Worm (Caenorhabditis elegans): ENCODE data around the gene clec-122.

The clec-122 gene

DNA sequence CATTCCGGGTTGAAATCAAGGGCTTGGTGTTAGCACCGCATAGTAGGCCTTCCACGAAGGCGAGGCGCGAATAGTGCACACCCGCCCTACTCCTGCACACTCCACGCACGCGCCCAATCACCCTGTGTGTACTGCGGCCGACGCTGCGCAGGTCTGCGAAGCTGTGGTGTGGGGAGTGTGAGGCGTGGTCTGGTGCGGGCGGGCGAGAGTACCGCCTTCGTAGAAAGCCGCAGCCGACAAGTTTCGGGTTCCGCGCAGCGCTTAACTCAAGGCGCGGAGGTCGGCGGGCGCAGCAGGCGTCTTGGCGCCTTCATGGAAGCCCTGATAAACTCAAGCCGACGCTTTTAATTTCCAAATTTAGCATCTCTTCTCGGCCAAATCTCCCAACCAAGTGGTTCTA is 2.2 kb downstream of the clec-122 start:
- 0 out of 2 replicates have a peak, but pooled peaks have one; percentile 16 for TF ChIP-seq egl-43 (GFP tag; IDR thresholded peaks at IDR 0.05)
- TF ChIP-seq set-16 (GFP tag; IDR thresholded peaks at IDR 0.05): peak; percentile 94
- no peak for TF ChIP-seq jun-1 (tag; optimal IDR thresholded peaks at IDR 0.05)
- TF ChIP-seq F26F4.8 (GFP tag; conservative IDR thresholded peaks at IDR 0.05): peak; percentile 55; the same call in 1 of the 2 replicates

DNA sequence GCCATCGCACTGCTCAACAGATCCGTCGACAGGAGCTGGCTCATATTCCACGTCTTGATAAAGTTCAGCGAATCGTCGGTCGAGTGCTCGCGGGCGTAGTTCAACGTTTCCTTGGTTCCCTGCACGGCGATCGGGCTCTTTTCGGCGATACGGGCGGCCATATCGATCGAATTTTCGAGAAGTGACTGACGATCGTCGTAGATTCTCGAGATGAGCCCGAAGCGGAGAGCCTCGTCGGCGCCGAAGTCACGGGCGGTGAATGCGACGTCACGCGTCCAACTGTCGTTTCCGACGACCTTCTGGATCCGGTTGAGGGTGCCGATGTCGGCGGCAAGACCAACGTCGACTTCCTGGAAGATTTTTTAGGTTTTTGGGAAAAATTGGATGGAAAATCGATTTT is 3.7 kb downstream of the clec-122 start:
- TF ChIP-seq aha-1 (tag): peak; percentile 80
- TF ChIP-seq set-16 (GFP tag; IDR thresholded peaks at IDR 0.05): peak; percentile 70
- TF ChIP-seq pha-4 (GFP tag; IDR thresholded peaks at IDR 0.05): no peak
- TF ChIP-seq pha-4 (tag; optimal IDR thresholded peaks at IDR 0.05): no peak

DNA sequence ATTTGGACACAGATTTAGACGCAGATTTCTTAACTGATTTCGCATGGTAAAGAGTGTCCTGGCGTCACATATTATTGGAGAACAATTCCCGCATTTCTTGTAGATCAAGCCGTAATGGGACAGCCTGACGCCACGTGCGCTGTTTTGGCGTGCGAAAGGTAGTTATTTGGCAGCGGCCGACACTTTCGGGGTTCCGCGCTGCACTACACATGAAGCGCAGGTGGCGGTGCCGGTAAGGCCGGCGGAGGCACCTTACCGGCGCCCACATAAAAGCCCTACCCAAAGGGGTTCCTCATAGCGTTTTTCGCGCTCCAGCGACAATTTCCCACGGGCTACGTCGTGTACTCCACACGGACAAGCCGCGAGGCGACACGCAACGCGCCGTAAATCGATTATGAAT is 4.2 kb downstream of the clec-122 start:
- TF ChIP-seq dmd-8 (GFP tag; IDR thresholded peaks at IDR 0.05) (0 out of 2 replicates have a peak, but pooled peaks have one; percentile 30), F49E8.2 (tag; optimal IDR thresholded peaks at IDR 0.05; ENCODE audit: borderline replicate concordance) (no peak), ceh-62 (tag; optimal IDR thresholded peaks at IDR 0.05) (no peak), set-16 (GFP tag; IDR thresholded peaks at IDR 0.05) (peak; percentile 73), mxl-3 (GFP tag; optimal IDR thresholded peaks at IDR 0.05) (no peak), unc-62 (GFP tag; optimal IDR thresholded peaks at IDR 0.05 in 1 of 2) (peak in 1 of 2 experiments; percentile 57), unc-62 (tag; optimal IDR thresholded peaks at IDR 0.05) (no peak), duxl-1 (tag; optimal IDR thresholded peaks at IDR 0.05; ENCODE audit: poor library complexity) (no peak)

DNA sequence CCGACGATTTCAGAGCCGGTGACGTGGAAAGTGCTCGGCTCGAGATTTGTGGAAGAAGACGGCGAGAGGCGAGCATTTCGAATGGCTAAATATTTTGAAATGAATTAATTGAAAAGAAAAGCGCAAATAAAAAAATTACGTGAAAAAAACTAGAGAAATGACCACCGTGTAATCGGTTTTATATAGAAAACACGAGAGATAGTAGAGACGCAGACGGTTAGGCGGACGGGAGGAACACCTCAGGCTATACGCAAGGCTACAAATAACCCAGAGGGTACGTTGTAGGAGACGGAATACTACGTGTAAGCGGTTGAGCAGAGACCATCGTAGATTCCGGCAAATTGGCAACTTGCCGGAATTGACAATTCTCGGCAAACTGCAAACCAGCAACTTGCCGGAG is 5.3 kb downstream of the clec-122 start, which contains the start of gene Y25C1A.13:
TSS of gene Y25C1A.13 (minus strand) at position 101 of the 400 bp plus-strand sequence.
- TF ChIP-seq lin-39 (tag; optimal IDR thresholded peaks at IDR 0.05) (no peak), nhr-42 (GFP tag; IDR thresholded peaks at IDR 0.05) (no peak), nhr-102 (tag; optimal IDR thresholded peaks at IDR 0.05) (no peak), daf-16 (GFP tag; optimal IDR thresholded peaks at IDR 0.05) (no peak), daf-16 (tag; optimal IDR thresholded peaks at IDR 0.05) (peak; percentile 9), ceh-82 (tag; optimal IDR thresholded peaks at IDR 0.05) (no peak), hmg-1.1 (GFP tag; IDR thresholded peaks at IDR 0.05) (0 out of 2 replicates have a peak, but pooled peaks have one; percentile 40), zip-11 (GFP tag; IDR thresholded peaks at IDR 0.05) (no peak), lin-13 (GFP tag; optimal IDR thresholded peaks at IDR 0.05) (no peak), dve-1 (tag; optimal IDR thresholded peaks at IDR 0.05; ENCODE audit: insufficient read depth) (peak; percentile 6), F49E8.2 (tag; optimal IDR thresholded peaks at IDR 0.05; ENCODE audit: borderline replicate concordance) (no peak), mes-2 (tag; optimal IDR thresholded peaks at IDR 0.05; ENCODE audit: poor library complexity, severe bottlenecking) (peak; percentile 53), lsy-2 (tag; optimal IDR thresholded peaks at IDR 0.05) (no peak), ZK546.5 (tag; optimal IDR thresholded peaks at IDR 0.05) (no peak)

DNA sequence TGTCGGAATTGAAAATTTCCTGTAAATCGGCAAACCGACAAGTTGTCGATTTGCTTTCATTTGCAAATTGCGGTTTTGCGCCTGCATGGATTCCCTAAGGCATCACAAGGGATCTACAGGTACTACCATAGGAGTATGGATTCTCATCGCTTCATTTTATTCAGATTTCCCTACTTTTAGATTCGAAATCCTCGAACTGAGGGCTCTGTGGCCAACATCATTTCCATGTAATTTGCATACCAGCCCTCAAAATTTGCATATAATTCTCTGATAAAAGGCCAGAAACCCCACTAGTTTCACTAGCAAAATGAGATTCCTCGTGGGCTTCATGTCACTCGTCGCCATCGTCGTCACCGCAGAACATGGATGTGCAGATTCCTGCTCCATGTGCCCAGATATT is 6.4 kb downstream of the clec-122 start, which contains the start of gene Y25C1A.2:
TSS of gene Y25C1A.2 (plus strand) at position 301 of the 400 bp plus-strand sequence.
- TF ChIP-seq lir-3 (tag; optimal IDR thresholded peaks at IDR 0.05): no peak
- no peak for TF ChIP-seq mes-2 (tag; optimal IDR thresholded peaks at IDR 0.05; ENCODE audit: poor library complexity, severe bottlenecking)
- no peak for TF ChIP-seq cey-2 (tag; optimal IDR thresholded peaks at IDR 0.05; ENCODE audit: borderline replicate concordance, insufficient read depth)
- no peak for TF ChIP-seq skn-1 (tag; optimal IDR thresholded peaks at IDR 0.05)
- no peak for TF ChIP-seq hmg-1.1 (GFP tag; IDR thresholded peaks at IDR 0.05)
- no peak for TF ChIP-seq zip-2 (tag; optimal IDR thresholded peaks at IDR 0.05)
- TF ChIP-seq lin-15B (tag; optimal IDR thresholded peaks at IDR 0.05): no peak
- TF ChIP-seq nhr-6 (tag; optimal IDR thresholded peaks at IDR 0.05): no peak
- no peak for TF ChIP-seq saeg-2 (GFP tag; IDR thresholded peaks at IDR 0.05)
- no peak for TF ChIP-seq mxl-2 (GFP tag; conservative IDR thresholded peaks at IDR 0.05)
- TF ChIP-seq nhr-76 (tag; optimal IDR thresholded peaks at IDR 0.05): no peak
- no peak for TF ChIP-seq dmd-9 (GFP tag; IDR thresholded peaks at IDR 0.05)
- TF ChIP-seq lin-29 (GFP tag; IDR thresholded peaks at IDR 0.05): no peak
- no peak for TF ChIP-seq ztf-11 (tag; optimal IDR thresholded peaks at IDR 0.05)

Measured in whole organism, L4 larva.